Fruit fly (Drosophila melanogaster) whole organism, embryonic: ENCODE results near the gene cv-c.
A peak's percentile ranks its signal among the peaks of the same experiment; 100 is the strongest.

Experiments
- Antp ChIP-seq: fragments of 200-800 bp; sonication (Bioruptor generic); optimal IDR thresholded peaks from 3 replicates; lab custom pipeline; 2016; ENCODE audit warnings: missing biosample characterization, missing genetic modification characterization
- CG10959 ChIP-seq: fragments of 200-800 bp; sonication (Bioruptor generic); IDR thresholded peaks from 2 replicates; pipeline ENCODE4 v1.3.6; 2022; ENCODE audit warnings: missing biosample characterization, missing genetic modification characterization
- CG11085 ChIP-seq: fragments of 200-800 bp; sonication (Bioruptor generic); IDR thresholded peaks from 2 replicates; pipeline ENCODE4 v1.3.6; 2022; ENCODE audit warnings: missing biosample characterization, missing genetic modification characterization
- CG11247 ChIP-seq: fragments of 200-800 bp; sonication (Bioruptor generic); IDR thresholded peaks from 2 replicates; pipeline ENCODE4 v1.3.6; 2022; ENCODE audit warnings: missing biosample characterization, missing genetic modification characterization
- CG11695 ChIP-seq: fragments of 200-800 bp; sonication (Bioruptor generic); IDR thresholded peaks from 3 replicates; pipeline ENCODE4 v1.3.6; 2022; ENCODE audit warnings: missing biosample characterization, missing genetic modification characterization
- CG12071 ChIP-seq: fragments of 200-800 bp; sonication (Bioruptor generic); optimal IDR thresholded peaks from 3 replicates; lab custom pipeline; 2018; ENCODE audit warnings: missing biosample characterization, mild to moderate bottlenecking, missing genetic modification characterization
- CG1529 ChIP-seq: fragments of 200-800 bp; sonication (Bioruptor generic); optimal IDR thresholded peaks from 3 replicates; lab custom pipeline; 2018; ENCODE audit warnings: missing biosample characterization, missing genetic modification characterization
- CG15601 ChIP-seq: fragments of 200-800 bp; sonication (Bioruptor generic); optimal IDR thresholded peaks from 3 replicates; lab custom pipeline; 2019; ENCODE audit warnings: missing biosample characterization, mild to moderate bottlenecking, missing genetic modification characterization, moderate library complexity
- CG1602 ChIP-seq: fragments of 200-800 bp; sonication (Bioruptor generic); optimal IDR thresholded peaks from 3 replicates; lab custom pipeline; 2016; ENCODE audit warnings: missing biosample characterization, missing genetic modification characterization
- CG17912 ChIP-seq: fragments of 200-800 bp; sonication (Bioruptor generic); optimal IDR thresholded peaks from 2 replicates; lab custom pipeline; 2018; ENCODE audit warnings: missing biosample characterization, mild to moderate bottlenecking, missing genetic modification characterization
- CG2116 ChIP-seq: fragments of 200-800 bp; sonication (Bioruptor generic); optimal IDR thresholded peaks from 3 replicates; lab custom pipeline; 2018; ENCODE audit warnings: missing biosample characterization, mild to moderate bottlenecking, missing genetic modification characterization
- CG32772 ChIP-seq: fragments of 200-800 bp; sonication (Bioruptor generic); IDR thresholded peaks from 2 replicates; pipeline ENCODE4 v1.3.6; 2022; ENCODE audit warnings: missing biosample characterization, missing genetic modification characterization
- CG3407 ChIP-seq: fragments of 200-800 bp; sonication (Bioruptor generic); optimal IDR thresholded peaks from 2 replicates; lab custom pipeline; 2018; ENCODE audit warnings: missing biosample characterization, mild to moderate bottlenecking, missing genetic modification characterization
- CG42726 ChIP-seq: fragments of 200-800 bp; sonication (Bioruptor generic); IDR thresholded peaks from 2 replicates; pipeline ENCODE4 v1.3.6; 2022; ENCODE audit warnings: missing biosample characterization, missing genetic modification characterization; ENCODE audit not compliant: partially characterized antibody
- CG4730 ChIP-seq: fragments of 200-800 bp; sonication (Bioruptor generic); IDR thresholded peaks from 2 replicates; pipeline ENCODE4 v1.3.6; 2022; ENCODE audit warnings: missing biosample characterization, missing genetic modification characterization
- CG5180 ChIP-seq: fragments of 200-800 bp; sonication (Bioruptor generic); optimal IDR thresholded peaks from 3 replicates; lab custom pipeline; 2017; ENCODE audit warnings: missing biosample characterization, missing genetic modification characterization, mild to moderate bottlenecking, moderate library complexity, missing genetic modification reagents
- CG6813 ChIP-seq: fragments of 200-800 bp; sonication (Bioruptor generic); optimal IDR thresholded peaks from 2 replicates; lab custom pipeline; 2017; ENCODE audit warnings: missing biosample characterization, missing genetic modification characterization, mild to moderate bottlenecking, moderate library complexity, missing genetic modification reagents
- CG7357 ChIP-seq: fragments of 200-800 bp; sonication (Bioruptor generic); IDR thresholded peaks from 3 replicates; pipeline ENCODE4 v1.3.6; 2022; ENCODE audit warnings: missing biosample characterization, missing genetic modification characterization
- D ChIP-seq, 2 experiments: fragments of 200-800 bp in 1 of 2; fragments of >200 bp in 1 of 2; sonication (Bioruptor generic) in 1 of 2; optimal IDR thresholded peaks; 2 replicates in 1 of 2; 3 replicates in 1 of 2; lab custom pipeline; 2017; ENCODE audit warnings: mild to moderate bottlenecking in 1 of 2, missing biosample characterization in 1 of 2, missing genetic modification characterization in 1 of 2, missing genetic modification reagents in 1 of 2
- Elba2 ChIP-seq: fragments of 200-800 bp; sonication (Bioruptor generic); optimal IDR thresholded peaks from 3 replicates; lab custom pipeline; 2016; ENCODE audit warnings: missing biosample characterization, missing genetic modification characterization
- Gsc ChIP-seq: fragments of 200-800 bp; sonication (Bioruptor generic); IDR thresholded peaks from 2 replicates; pipeline ENCODE4 v1.3.6; 2022; ENCODE audit warnings: missing biosample characterization, missing genetic modification characterization
- HHEX ChIP-seq: fragments of 200-800 bp; sonication (Bioruptor generic); optimal IDR thresholded peaks from 3 replicates; lab custom pipeline; 2017; ENCODE audit warnings: missing biosample characterization, mild to moderate bottlenecking, missing genetic modification characterization, missing genetic modification reagents
- Hand ChIP-seq: fragments of 200-800 bp; sonication (Bioruptor generic); optimal IDR thresholded peaks from 2 replicates; lab custom pipeline; 2017; ENCODE audit warnings: mild to moderate bottlenecking, missing biosample characterization, missing genetic modification reagents, missing genetic modification characterization
- NC2α ChIP-seq: fragments of 200-800 bp; sonication (Bioruptor generic); optimal IDR thresholded peaks from 2 replicates; lab custom pipeline; 2016; ENCODE audit warnings: missing biosample characterization, missing genetic modification characterization
- Rfx ChIP-seq: fragments of 200-800 bp; sonication (Bioruptor generic); IDR thresholded peaks from 2 replicates; pipeline ENCODE4 v1.3.6; 2022; ENCODE audit warnings: missing biosample characterization, missing genetic modification characterization
- bcd ChIP-seq: fragments of 200-800 bp; sonication (Bioruptor generic); optimal IDR thresholded peaks from 2 replicates; lab custom pipeline; 2017; ENCODE audit warnings: missing biosample characterization, mild to moderate bottlenecking, missing genetic modification characterization
- bowl ChIP-seq: fragments of 200-800 bp; sonication (Bioruptor generic); IDR thresholded peaks from 2 replicates; pipeline ENCODE4 v1.3.6; 2022; ENCODE audit warnings: missing biosample characterization, missing genetic modification characterization
- crol ChIP-seq: fragments of 200-800 bp; sonication (Bioruptor generic); IDR thresholded peaks from 2 replicates; pipeline ENCODE4 v1.3.6; 2022; ENCODE audit warnings: missing biosample characterization, missing genetic modification characterization
- crp ChIP-seq, 2 experiments: fragments of 200-800 bp; sonication (Bioruptor generic); optimal IDR thresholded peaks; 2 replicates in 1 of 2; 3 replicates in 1 of 2; lab custom pipeline; 2017; ENCODE audit warnings: missing biosample characterization in 2 of 2, missing genetic modification characterization in 2 of 2, mild to moderate bottlenecking in 1 of 2, moderate library complexity in 1 of 2
- cwo ChIP-seq: fragments of 200-800 bp; sonication (Bioruptor generic); optimal IDR thresholded peaks from 3 replicates; lab custom pipeline; 2017; ENCODE audit warnings: missing biosample characterization, missing genetic modification characterization, mild to moderate bottlenecking, moderate library complexity, missing genetic modification reagents
- dati ChIP-seq: fragments of 200-800 bp; sonication (Bioruptor generic); IDR thresholded peaks from 2 replicates; pipeline ENCODE4 v1.3.6; 2022; ENCODE audit warnings: missing biosample characterization, missing genetic modification characterization
- dm ChIP-seq: fragments of 200-800 bp; sonication (Bioruptor generic); optimal IDR thresholded peaks from 3 replicates; lab custom pipeline; 2016; ENCODE audit warnings: missing biosample characterization, missing genetic modification characterization
- dmrt11E ChIP-seq: fragments of 200-800 bp; sonication (Bioruptor generic); optimal IDR thresholded peaks from 3 replicates; lab custom pipeline; 2018; ENCODE audit warnings: missing biosample characterization, mild to moderate bottlenecking, missing genetic modification characterization, moderate library complexity
- grn ChIP-seq: fragments of 200-800 bp; sonication (Bioruptor generic); optimal IDR thresholded peaks from 3 replicates; lab custom pipeline; 2017; ENCODE audit warnings: missing biosample characterization, missing genetic modification characterization
- h ChIP-seq: fragments of >200 bp; optimal IDR thresholded peaks from 2 replicates; lab custom pipeline; 2017
- hkb ChIP-seq, 2 experiments: fragments of 200-800 bp in 1 of 2; fragments of >200 bp in 1 of 2; sonication (Bioruptor generic) in 1 of 2; IDR thresholded peaks in 1 of 2; optimal IDR thresholded peaks in 1 of 2; 2 replicates each; pipeline versions ENCODE4 v1.3.6 to Lab custom; 2017 to 2022; ENCODE audit warnings: missing biosample characterization in 1 of 2, missing genetic modification characterization in 1 of 2
- klu ChIP-seq: fragments of 200-800 bp; sonication (Bioruptor generic); IDR thresholded peaks from 2 replicates; pipeline ENCODE4 v1.3.6; 2022; ENCODE audit warnings: missing biosample characterization, missing genetic modification characterization
- kni ChIP-seq: fragments of 200-800 bp; sonication (Bioruptor generic); optimal IDR thresholded peaks from 3 replicates; lab custom pipeline; 2017; ENCODE audit warnings: mild to moderate bottlenecking, missing biosample characterization, missing genetic modification reagents, missing genetic modification characterization
- maf-S ChIP-seq: fragments of 200-800 bp; sonication (Bioruptor generic); optimal IDR thresholded peaks from 2 replicates; lab custom pipeline; 2016; ENCODE audit warnings: missing biosample characterization, missing genetic modification characterization
- nmo ChIP-seq: fragments of 200-800 bp; sonication (Bioruptor generic); optimal IDR thresholded peaks from 2 replicates; lab custom pipeline; 2018; ENCODE audit warnings: missing biosample characterization, mild to moderate bottlenecking, missing genetic modification characterization, moderate library complexity
- pfk ChIP-seq: fragments of 200-800 bp; sonication (Bioruptor generic); optimal IDR thresholded peaks from 2 replicates; lab custom pipeline; 2018; ENCODE audit warnings: missing biosample characterization, mild to moderate bottlenecking, missing genetic modification characterization, moderate library complexity
- pum ChIP-seq: fragments of 200-800 bp; sonication (Bioruptor generic); optimal IDR thresholded peaks from 2 replicates; lab custom pipeline; 2016; ENCODE audit warnings: missing biosample characterization, missing genetic modification characterization
- pzg ChIP-seq: fragments of 200-800 bp; sonication (Bioruptor generic); optimal IDR thresholded peaks from 3 replicates; lab custom pipeline; 2018; ENCODE audit warnings: missing biosample characterization, mild to moderate bottlenecking, missing genetic modification characterization, moderate library complexity
- repo ChIP-seq: fragments of 200-800 bp; sonication (Bioruptor generic); optimal IDR thresholded peaks from 2 replicates; lab custom pipeline; 2016; ENCODE audit warnings: missing biosample characterization, missing genetic modification characterization
- slbo ChIP-seq: fragments of 200-800 bp; sonication (Bioruptor generic); IDR thresholded peaks from 2 replicates; pipeline ENCODE4 v1.3.6; 2022; ENCODE audit warnings: missing biosample characterization, missing genetic modification characterization
- sug ChIP-seq: fragments of 200-800 bp; optimal IDR thresholded peaks from 2 replicates; lab custom pipeline; 2019; ENCODE audit warnings: missing biosample characterization, mild to moderate bottlenecking, missing genetic modification characterization, moderate library complexity
- tgo ChIP-seq: fragments of 200-800 bp; sonication (Bioruptor generic); IDR thresholded peaks from 3 replicates; pipeline ENCODE4 v1.3.6; 2022; ENCODE audit warnings: missing biosample characterization, missing genetic modification characterization
- ttk ChIP-seq: fragments of 200-800 bp; sonication (Bioruptor generic); IDR thresholded peaks from 2 replicates; pipeline ENCODE4 v2.1.2; 2022; ENCODE audit warnings: missing biosample characterization, missing genetic modification characterization
- zen ChIP-seq: fragments of 200-800 bp; sonication (Bioruptor generic); optimal IDR thresholded peaks from 3 replicates; lab custom pipeline; 2018; ENCODE audit warnings: missing biosample characterization, mild to moderate bottlenecking, missing genetic modification characterization, moderate library complexity

The cv-c gene

dm6 chr3R:14478438-14479033, 3.0 kb downstream of the cv-c start (continued):
- TF ChIP-seq grn (GFP tag; lab: Kevin White, UChicago), result no peak
- peak; percentile 86 for TF ChIP-seq tgo (GFP tag; lab: Robert Waterston, UW)
- peak; percentile 48 for TF ChIP-seq zen (tag; lab: Kevin White, UChicago)
- peak; percentile 89 for TF ChIP-seq slbo (GFP tag; lab: Robert Waterston, UW)
- no peak for TF ChIP-seq D (optimal IDR thresholded peaks at IDR 0.05; lab: Kevin White, UChicago)
- peak; percentile 80 for TF ChIP-seq D (GFP tag; optimal IDR thresholded peaks at IDR 0.05; lab: Kevin White, UChicago)
- no peak for TF ChIP-seq Elba2
- TF ChIP-seq crp (GFP tag; optimal IDR thresholded peaks at IDR 0.05; lab: Kevin White, UChicago), result peak in 1 of 2 experiments; percentile 14
- peak; percentile 88 for TF ChIP-seq CG15601
- no peak for TF ChIP-seq CG12071 (GFP tag; lab: Kevin White, UChicago)
- no peak for TF ChIP-seq repo (GFP tag; lab: Kevin White, UChicago)
- peak; percentile 93 for TF ChIP-seq dmrt11E (tag; lab: Kevin White, UChicago)
- peak; percentile 34 for TF ChIP-seq CG6813 (GFP tag; lab: Kevin White, UChicago)
- no peak for TF ChIP-seq maf-S (GFP tag; lab: Kevin White, UChicago)
- TF ChIP-seq CG7357 (GFP tag; lab: Robert Waterston, UW), result peak; percentile 71; the same call in 1 of the 3 replicates
- TF ChIP-seq pfk, result no peak
- TF ChIP-seq CG4730, result peak; percentile 79
- peak; percentile 22; the same call in 1 of the 2 replicates for TF ChIP-seq bowl (GFP tag; lab: Robert Waterston, UW)
- peak; percentile 34 for TF ChIP-seq CG2116 (GFP tag; lab: Kevin White, UChicago)
- TF ChIP-seq CG11695 (GFP tag; lab: Robert Waterston, UW), result peak; percentile 80
- peak; percentile 90 for TF ChIP-seq nmo (GFP tag; lab: Kevin White, UChicago)
- peak; percentile 79 for TF ChIP-seq CG32772
- TF ChIP-seq bcd (GFP tag; lab: Kevin White, UChicago), result peak; percentile 79
- TF ChIP-seq Hand (GFP tag; lab: Kevin White, UChicago), result no peak
- TF ChIP-seq kni (GFP tag; lab: Kevin White, UChicago), result peak; percentile 44
- TF ChIP-seq dati (GFP tag; lab: Robert Waterston, UW), result no peak
- peak; percentile 80 for TF ChIP-seq CG1602 (GFP tag; lab: Kevin White, UChicago)
- no peak for TF ChIP-seq Antp (GFP tag; lab: Kevin White, UChicago)
- peak; percentile 75 for TF ChIP-seq ttk
- TF ChIP-seq Rfx (GFP tag; lab: Robert Waterston, UW), result peak; percentile 79
- peak; percentile 62; the same call in 1 of the 2 replicates for TF ChIP-seq CG10959
- TF ChIP-seq pzg, result no peak
- peak; percentile 60 for TF ChIP-seq CG5180 (GFP tag; lab: Kevin White, UChicago)
- TF ChIP-seq pum (GFP tag; lab: Kevin White, UChicago), result peak; percentile 36
- peak; percentile 60 for TF ChIP-seq CG3407 (GFP tag; lab: Kevin White, UChicago)
- peak; percentile 66 for TF ChIP-seq sug (tag; lab: Kevin White, UChicago)
- TF ChIP-seq HHEX, result peak; percentile 79
- TF ChIP-seq h (lab: Kevin White, UChicago), result no peak
- peak; percentile 50; the same call in 1 of the 2 replicates for TF ChIP-seq klu (GFP tag; lab: Robert Waterston, UW)
- no peak for TF ChIP-seq hkb (optimal IDR thresholded peaks at IDR 0.05; lab: Kevin White, UChicago)
- peak; percentile 76 for TF ChIP-seq hkb (GFP tag; IDR thresholded peaks at IDR 0.05; lab: Robert Waterston, UW)
- no peak for TF ChIP-seq CG17912 (GFP tag; lab: Kevin White, UChicago)
- no peak; the same call in 1 of the 2 replicates for TF ChIP-seq Gsc (GFP tag; lab: Robert Waterston, UW)
- TF ChIP-seq dm, result no peak
- peak; percentile 55 for TF ChIP-seq CG1529 (GFP tag; lab: Kevin White, UChicago)
- no peak for TF ChIP-seq NC2α (GFP tag; lab: Kevin White, UChicago)
- no peak for TF ChIP-seq CG11247 (GFP tag; lab: Robert Waterston, UW)
- peak; percentile 78 for TF ChIP-seq cwo (GFP tag; lab: Kevin White, UChicago)
- TF ChIP-seq CG11085 (GFP tag; lab: Robert Waterston, UW), result no peak; the same call in 1 of the 2 replicates
- no peak for TF ChIP-seq CG42726
- peak; percentile 81 for TF ChIP-seq crol (GFP tag; lab: Robert Waterston, UW)
